Worm (Caenorhabditis elegans) whole organism, L1 larva: ENCODE results near the gene nhr-137.

Source experiments
- C34B4.2 ChIP-seq: sonication (generic microtip); optimal IDR thresholded peaks from 2 replicates; lab custom pipeline; 2017; ENCODE audit warnings: mild to moderate bottlenecking, missing genetic modification characterization, missing compliant biosample characterization
- ama-1 ChIP-seq: fragments of 150-350 bp; optimal IDR thresholded peaks from 2 replicates; lab custom pipeline; 2014
- ceh-88 ChIP-seq: fragments of 200-800 bp; sonication (Bioruptor generic); IDR thresholded peaks from 2 replicates; pipeline ENCODE4 v1.3.6; 2022; ENCODE audit warnings: missing genetic modification characterization, missing compliant biosample characterization
- egl-13 ChIP-seq: sonication (generic microtip); optimal IDR thresholded peaks from 2 replicates; lab custom pipeline; 2016; ENCODE audit warnings: missing genotype, missing genetic modification reagents, missing genetic modification characterization, missing compliant biosample characterization
- jun-1 ChIP-seq: fragments of 150-350 bp; optimal IDR thresholded peaks from 2 replicates; lab custom pipeline; 2014; ENCODE audit warnings: missing biosample characterization, missing genetic modification reagents, missing genetic modification characterization
- lsy-2 ChIP-seq, 2 experiments: fragments of 150-350 bp; optimal IDR thresholded peaks; 2 replicates each; lab custom pipeline; 2014; ENCODE audit warnings: missing biosample characterization in 2 of 2, missing genetic modification characterization in 2 of 2
- nhr-237 ChIP-seq: fragments of 150-350 bp; optimal IDR thresholded peaks from 2 replicates; lab custom pipeline; 2014; ENCODE audit warnings: missing biosample characterization, missing genetic modification characterization
- nhr-76 ChIP-seq: sonication (generic microtip); optimal IDR thresholded peaks from 2 replicates; lab custom pipeline; 2017; ENCODE audit warnings: missing biosample characterization, missing genetic modification characterization
- nhr-77 ChIP-seq: fragments of 150-350 bp; optimal IDR thresholded peaks from 2 replicates; lab custom pipeline; 2014; ENCODE audit warnings: missing biosample characterization, missing genetic modification characterization
- sox-4 ChIP-seq: sonication (generic microtip); optimal IDR thresholded peaks from 2 replicates; lab custom pipeline; 2016; ENCODE audit warnings: missing genetic modification characterization, missing compliant biosample characterization
- sptf-1 ChIP-seq: fragments of 150-350 bp; optimal IDR thresholded peaks from 2 replicates; lab custom pipeline; 2014; ENCODE audit warnings: missing biosample characterization, missing genetic modification characterization
- swsn-7 ChIP-seq: sonication (generic microtip); optimal IDR thresholded peaks from 2 replicates; lab custom pipeline; 2016; ENCODE audit warnings: missing genetic modification characterization, missing compliant biosample characterization
- tbx-2 ChIP-seq: sonication (generic microtip); optimal IDR thresholded peaks from 2 replicates; lab custom pipeline; 2016; ENCODE audit warnings: missing genetic modification characterization, missing compliant biosample characterization
- zag-1 ChIP-seq: fragments of 150-350 bp; optimal IDR thresholded peaks from 2 replicates; lab custom pipeline; 2014; ENCODE audit warnings: missing biosample characterization, missing genetic modification characterization

DNA sequence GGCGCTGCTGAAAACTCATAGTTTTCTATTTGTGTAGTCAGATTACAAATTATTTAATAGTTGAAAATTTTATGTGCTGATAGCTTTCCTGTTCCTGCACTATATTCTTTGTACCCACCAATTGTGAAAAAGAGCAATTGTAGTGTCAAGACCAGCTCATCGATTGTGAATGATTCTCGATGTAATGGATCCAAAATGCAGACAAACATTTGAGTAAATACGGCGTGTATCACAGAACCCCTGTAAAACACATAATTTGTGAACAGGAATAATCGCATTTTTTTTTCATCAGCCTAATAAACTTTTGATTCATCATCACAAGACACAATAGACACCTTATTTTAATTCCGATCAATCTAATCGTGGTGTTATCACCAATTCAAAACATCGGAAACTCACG, 6.5 kb downstream of the nhr-137 start:
- TF ChIP-seq tbx-2 (tag; lab: Kevin White, UChicago) (no peak), ama-1 (lab: Kevin White, UChicago) (no peak), ceh-88 (GFP tag; lab: Robert Waterston, UW) (no peak), nhr-76 (tag; lab: Kevin White, UChicago) (no peak), jun-1 (tag; lab: Kevin White, UChicago) (no peak), swsn-7 (tag; lab: Kevin White, UChicago) (no peak), nhr-77 (tag; lab: Kevin White, UChicago) (no peak), sox-4 (tag; lab: Kevin White, UChicago) (no peak), nhr-237 (tag; lab: Kevin White, UChicago) (no peak), zag-1 (tag; lab: Kevin White, UChicago) (no peak), lsy-2 (tag; optimal IDR thresholded peaks at IDR 0.05; lab: Kevin White, UChicago) (no peak), sptf-1 (tag; lab: Kevin White, UChicago) (no peak), C34B4.2 (tag; lab: Kevin White, UChicago) (no peak), egl-13 (no peak)
